Worm (Caenorhabditis elegans): ENCODE results near the gene Y79H2A.4.

DNA sequence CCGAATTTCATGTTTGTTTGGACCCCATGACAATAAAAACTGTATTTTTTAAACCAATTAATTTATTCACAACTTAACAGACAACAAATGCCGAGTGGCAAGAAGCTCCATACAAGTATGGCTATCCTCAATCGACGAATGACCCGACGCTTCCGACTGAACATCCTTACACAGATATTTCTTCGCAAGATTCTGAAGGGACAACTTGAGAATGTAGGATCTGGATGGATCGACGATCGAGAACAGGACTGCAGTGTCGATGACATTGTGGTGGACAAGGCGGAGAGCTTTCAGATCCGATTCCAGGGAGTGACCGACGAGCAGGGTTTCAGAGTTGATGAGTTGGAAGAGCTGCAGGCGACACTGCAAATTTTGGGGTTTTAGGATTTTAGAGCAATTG is 41.6 kb upstream of the Y79H2A.4 start:
- TF ChIP-seq him-1 (tag; optimal IDR thresholded peaks at IDR 0.05) (no peak), dao-5 (tag; optimal IDR thresholded peaks at IDR 0.05) (no peak), W03F9.2 (tag; optimal IDR thresholded peaks at IDR 0.05) (no peak)
